Worm (Caenorhabditis elegans): ENCODE data around the gene str-30.

DNA sequence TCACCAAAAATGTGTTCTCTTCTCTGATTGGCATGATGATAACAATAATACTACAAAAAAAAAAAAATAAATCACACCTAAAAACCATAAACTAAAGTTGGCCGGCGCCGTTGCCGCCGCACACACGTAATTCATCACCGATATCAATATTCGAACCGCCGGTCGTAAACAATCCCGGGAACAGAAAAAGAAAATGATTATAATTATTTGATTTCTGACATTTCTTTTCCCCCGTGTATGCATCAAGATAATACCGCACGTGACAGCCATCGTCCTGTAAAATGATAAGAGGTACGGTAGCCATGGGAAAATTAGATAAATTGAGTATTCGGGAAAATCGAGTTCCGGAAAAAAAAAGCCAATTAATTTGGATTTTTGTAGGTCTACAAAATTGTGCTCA lies 27.8 kb upstream of the str-30 start:
- TF ChIP-seq unc-55 (GFP tag; optimal IDR thresholded peaks at IDR 0.05) = no peak
- no peak for TF ChIP-seq dmd-4 (tag; optimal IDR thresholded peaks at IDR 0.05)
- TF ChIP-seq nhr-23 (tag; optimal IDR thresholded peaks at IDR 0.05) = no peak
- TF ChIP-seq gmeb-1 (tag; optimal IDR thresholded peaks at IDR 0.05) = peak; percentile 39
- peak; percentile 72 for TF ChIP-seq sma-9 (GFP tag; optimal IDR thresholded peaks at IDR 0.05)
- no peak for TF ChIP-seq sma-9 (tag; optimal IDR thresholded peaks at IDR 0.05)
- TF ChIP-seq nhr-10 (tag; optimal IDR thresholded peaks at IDR 0.05) = no peak
- no peak for TF ChIP-seq ceh-82 (tag; optimal IDR thresholded peaks at IDR 0.05)
- no peak for TF ChIP-seq unc-62 (GFP tag; optimal IDR thresholded peaks at IDR 0.05)
- TF ChIP-seq nhr-237 (tag; optimal IDR thresholded peaks at IDR 0.05) = no peak
- no peak for TF ChIP-seq C34F6.9 (tag; optimal IDR thresholded peaks at IDR 0.05)
- TF ChIP-seq F13H6.1 (tag; optimal IDR thresholded peaks at IDR 0.05) = peak; percentile 50
